Fruit fly (Drosophila melanogaster): ENCODE results near the gene snk.

The snk gene

DNA sequence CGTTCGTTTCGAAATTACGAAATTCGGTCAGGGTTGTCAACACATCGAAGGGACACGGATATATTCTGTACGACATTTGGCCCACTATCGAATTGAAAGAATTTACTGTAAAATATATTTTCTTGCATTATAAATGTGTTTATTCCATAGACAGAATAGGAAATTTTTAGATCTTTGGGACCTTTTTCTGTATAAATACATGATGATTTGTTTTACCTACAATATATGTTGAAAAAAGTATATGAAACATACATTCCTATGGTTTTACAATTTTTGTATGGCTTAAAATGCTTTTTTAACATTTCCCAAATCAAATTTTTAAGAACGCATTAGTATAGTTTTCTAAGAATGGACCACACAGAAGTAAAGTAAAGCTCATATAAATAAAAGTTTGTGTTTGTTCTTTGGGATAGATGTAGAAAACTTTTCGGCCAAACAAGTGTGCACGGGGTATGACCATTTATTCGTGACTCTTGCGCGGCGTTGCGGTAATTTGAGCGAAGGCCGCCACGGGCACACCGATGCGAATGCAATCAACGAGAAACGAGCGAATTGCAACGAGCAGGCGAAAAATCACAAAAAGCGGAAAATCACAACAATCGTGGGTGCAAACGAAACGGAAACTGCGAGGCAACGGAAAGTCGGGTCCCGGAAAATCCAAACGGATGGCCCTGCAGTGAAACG is 44.9 kb downstream of the snk start, which contains the start of the genes CG17327, CG44194 and CG7518:
Gene CG17327 (minus strand): TSS at position 177 of the 684 bp plus-strand sequence.
Gene CG44194 (minus strand): TSS at position 177 of the 684 bp plus-strand sequence.
Gene CG7518 (plus strand): TSS at position 540 of the 684 bp plus-strand sequence.
- TF ChIP-seq CG5204 (GFP tag; optimal IDR thresholded peaks at IDR 0.05) (no peak), CG7101 (tag; optimal IDR thresholded peaks at IDR 0.05) (no peak), pad (GFP tag; optimal IDR thresholded peaks at IDR 0.05) (no peak), CG33017 (tag; optimal IDR thresholded peaks at IDR 0.05) (no peak), Hr96 (GFP tag; optimal IDR thresholded peaks at IDR 0.05) (peak; percentile 52), Crg-1 (GFP tag; optimal IDR thresholded peaks at IDR 0.05) (no peak), Clk (GFP tag; optimal IDR thresholded peaks at IDR 0.05) (no peak), cnc (optimal IDR thresholded peaks at IDR 0.05) (no peak), cic (GFP tag; optimal IDR thresholded peaks at IDR 0.05) (peak; percentile 14), CG7045 (GFP tag; optimal IDR thresholded peaks at IDR 0.05) (no peak), CG1620 (GFP tag; optimal IDR thresholded peaks at IDR 0.05) (no peak), ovo (GFP tag; optimal IDR thresholded peaks at IDR 0.05) (no peak), CG14711 (tag; optimal IDR thresholded peaks at IDR 0.05) (peak; percentile 84), toe (GFP tag; optimal IDR thresholded peaks at IDR 0.05) (peak; percentile 27), Mnt (GFP tag; optimal IDR thresholded peaks at IDR 0.05) (peak; percentile 56), CG11617 (GFP tag; optimal IDR thresholded peaks at IDR 0.05) (peak; percentile 34), CG12768 (GFP tag; optimal IDR thresholded peaks at IDR 0.05) (no peak), tj (GFP tag; optimal IDR thresholded peaks at IDR 0.05) (peak; percentile 17), kay (GFP tag; ENCODE audit: borderline replicate concordance) (no peak), bab1 (GFP tag; optimal IDR thresholded peaks at IDR 0.05) (peak; percentile 5)

- TF ChIP-seq Clk (GFP tag; optimal IDR thresholded peaks at IDR 0.05) (no peak), CG5204 (GFP tag; optimal IDR thresholded peaks at IDR 0.05) (no peak), cic (GFP tag; optimal IDR thresholded peaks at IDR 0.05) (no peak), ovo (GFP tag; optimal IDR thresholded peaks at IDR 0.05) (no peak), cnc (optimal IDR thresholded peaks at IDR 0.05) (no peak), CG7045 (GFP tag; optimal IDR thresholded peaks at IDR 0.05) (no peak), kay (GFP tag; ENCODE audit: borderline replicate concordance) (no peak), bab1 (GFP tag; optimal IDR thresholded peaks at IDR 0.05) (peak; percentile 44)
Measured at dm6 chr3R:12995522-12995921, 47.0 kb downstream of the snk start, which contains the start of gene CG7488. Gene CG7488 (plus strand): TSS chr3R:12995620.

- TF ChIP-seq pad (GFP tag; optimal IDR thresholded peaks at IDR 0.05) (no peak), kay (GFP tag; ENCODE audit: borderline replicate concordance) (no peak)
Measured at dm6 chr3R:12995047-12995446, 47.5 kb downstream of the snk start, which contains the start of gene yellow-f2. Gene yellow-f2 (minus strand): TSS chr3R:12995147.

DNA sequence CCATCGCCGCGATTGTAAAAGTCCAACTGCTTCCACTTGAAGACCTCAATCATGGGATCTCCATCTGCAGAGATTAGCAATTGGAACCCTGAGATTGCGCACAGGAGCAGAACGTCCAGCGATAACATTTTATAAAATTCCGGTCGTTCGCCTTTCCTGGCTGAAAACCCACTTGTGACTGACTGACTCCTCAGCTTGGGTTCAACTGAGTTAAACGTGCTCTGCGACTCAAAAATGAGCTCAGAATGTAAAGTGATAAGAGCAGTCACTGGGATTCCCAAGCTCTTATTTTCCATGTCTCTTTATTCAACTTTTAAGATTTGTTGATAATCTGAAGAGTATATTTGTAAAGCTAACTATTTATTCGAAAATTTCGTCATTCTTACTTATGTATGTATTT is 49.6 kb downstream of the snk start, which contains the start of gene yellow-f:
Gene yellow-f (minus strand): TSS at position 184 of the 400 bp plus-strand sequence.
- TF ChIP-seq CG7045 (GFP tag; optimal IDR thresholded peaks at IDR 0.05) (no peak), CG11617 (GFP tag; optimal IDR thresholded peaks at IDR 0.05) (no peak), CG33017 (tag; optimal IDR thresholded peaks at IDR 0.05) (no peak)

Data from whole organism, adult.